Worm (Caenorhabditis elegans) whole organism, mixed stage, embryonic: ENCODE results near the gene mys-1.

Experiments
- M03D4.4 ChIP-seq: sonication (generic microtip); optimal IDR thresholded peaks from 2 replicates; lab custom pipeline; 2017; ENCODE audit warnings: mild to moderate bottlenecking, missing genetic modification characterization, missing compliant biosample characterization
- bed-3 ChIP-seq: fragments of 200-800 bp; sonication (Bioruptor generic); optimal IDR thresholded peaks from 3 replicates; lab custom pipeline; 2018; ENCODE audit warnings: mild to moderate bottlenecking, missing genetic modification characterization, moderate library complexity, missing compliant biosample characterization
- ceh-39 ChIP-seq: fragments of 150-350 bp; optimal IDR thresholded peaks from 2 replicates; lab custom pipeline; 2014; ENCODE audit warnings: missing biosample characterization, missing genetic modification characterization
- ceh-43 ChIP-seq: fragments of 200-800 bp; sonication (Bioruptor generic); optimal IDR thresholded peaks from 2 replicates; lab custom pipeline; 2018; ENCODE audit warnings: mild to moderate bottlenecking, missing genetic modification characterization, moderate library complexity, missing compliant biosample characterization
- ceh-83 ChIP-seq: fragments of 200-800 bp; sonication (Bioruptor generic); optimal IDR thresholded peaks from 2 replicates; lab custom pipeline; 2018; ENCODE audit warnings: mild to moderate bottlenecking, missing genetic modification characterization, missing compliant biosample characterization
- ces-1 ChIP-seq: fragments of 150-350 bp; optimal IDR thresholded peaks from 2 replicates; lab custom pipeline; 2014; ENCODE audit warnings: missing biosample characterization, missing genetic modification reagents, missing genetic modification characterization
- cnd-1 ChIP-seq: fragments of 200-800 bp; sonication (Bioruptor generic); optimal IDR thresholded peaks from 2 replicates; lab custom pipeline; 2018; ENCODE audit warnings: mild to moderate bottlenecking, missing genetic modification characterization, missing compliant biosample characterization
- elt-1 ChIP-seq: sonication (generic microtip); optimal IDR thresholded peaks from 2 replicates; lab custom pipeline; 2017; ENCODE audit warnings: missing genetic modification characterization, mild to moderate bottlenecking, missing compliant biosample characterization, antibody characterized with exemption, moderate library complexity, borderline replicate concordance; ENCODE audit not compliant: insufficient read depth
- elt-3 ChIP-seq: fragments of 150-350 bp; optimal IDR thresholded peaks from 2 replicates; lab custom pipeline; 2014; ENCODE audit warnings: missing biosample characterization, missing genetic modification characterization
- ham-2 ChIP-seq: fragments of 200-800 bp; sonication (Bioruptor generic); optimal IDR thresholded peaks from 2 replicates; lab custom pipeline; 2018; ENCODE audit warnings: mild to moderate bottlenecking, missing genetic modification characterization, missing compliant biosample characterization
- lin-13 ChIP-seq: fragments of 150-350 bp; optimal IDR thresholded peaks from 2 replicates; lab custom pipeline; 2014; ENCODE audit warnings: missing biosample characterization, missing genetic modification characterization
- lin-32 ChIP-seq: fragments of 200-800 bp; sonication (Bioruptor generic); optimal IDR thresholded peaks from 2 replicates; lab custom pipeline; 2018; ENCODE audit warnings: mild to moderate bottlenecking, missing genetic modification characterization, missing compliant biosample characterization
- lsy-2 ChIP-seq: fragments of 150-350 bp; optimal IDR thresholded peaks from 2 replicates; lab custom pipeline; 2014; ENCODE audit warnings: missing biosample characterization, missing genetic modification characterization
- mab-5 ChIP-seq: fragments of 150-350 bp; optimal IDR thresholded peaks from 2 replicates; lab custom pipeline; 2014; ENCODE audit warnings: missing biosample characterization, missing genetic modification characterization
- mep-1 ChIP-seq: fragments of 150-350 bp; optimal IDR thresholded peaks from 2 replicates; lab custom pipeline; 2017; ENCODE audit warnings: missing biosample characterization, missing genetic modification reagents, missing genetic modification characterization, inconsistent platforms
- nhr-12 ChIP-seq: fragments of 150-350 bp; optimal IDR thresholded peaks from 2 replicates; lab custom pipeline; 2014; ENCODE audit warnings: missing biosample characterization, missing genetic modification characterization
- nhr-2 ChIP-seq: fragments of 150-350 bp; optimal IDR thresholded peaks from 2 replicates; lab custom pipeline; 2014; ENCODE audit warnings: missing biosample characterization, missing genetic modification characterization
- nhr-76 ChIP-seq: sonication (generic microtip); optimal IDR thresholded peaks from 2 replicates; lab custom pipeline; 2017; ENCODE audit warnings: missing biosample characterization, missing genetic modification characterization
- pha-4 ChIP-seq: fragments of 150-350 bp; optimal IDR thresholded peaks from 2 replicates; lab custom pipeline; 2018; ENCODE audit warnings: missing biosample characterization, missing genetic modification reagents, missing genetic modification characterization
- sem-2 ChIP-seq: fragments of 200-800 bp; sonication (Bioruptor generic); optimal IDR thresholded peaks from 2 replicates; lab custom pipeline; 2018; ENCODE audit warnings: mild to moderate bottlenecking, missing genetic modification characterization, missing compliant biosample characterization
- snpc-4 ChIP-seq: fragments of 150-350 bp; optimal IDR thresholded peaks from 2 replicates; lab custom pipeline; 2014; ENCODE audit warnings: missing biosample characterization, missing genetic modification characterization
- sptf-1 ChIP-seq: sonication (generic microtip); optimal IDR thresholded peaks from 2 replicates; lab custom pipeline; 2017; ENCODE audit warnings: mild to moderate bottlenecking, missing genetic modification characterization, moderate library complexity, missing compliant biosample characterization
- tbx-8 ChIP-seq: fragments of 200-800 bp; sonication (Bioruptor generic); optimal IDR thresholded peaks from 2 replicates; lab custom pipeline; 2018; ENCODE audit warnings: mild to moderate bottlenecking, missing genetic modification characterization, moderate library complexity, missing compliant biosample characterization
- unc-120 ChIP-seq: sonication (generic microtip); optimal IDR thresholded peaks from 2 replicates; lab custom pipeline; 2017; ENCODE audit warnings: missing genetic modification characterization, missing compliant biosample characterization; ENCODE audit not compliant: poor library complexity, severe bottlenecking
- unc-39 ChIP-seq: fragments of 150-350 bp; optimal IDR thresholded peaks from 2 replicates; lab custom pipeline; 2014; ENCODE audit warnings: missing biosample characterization, missing genetic modification characterization
- unc-62 ChIP-seq: fragments of 150-350 bp; optimal IDR thresholded peaks from 2 replicates; lab custom pipeline; 2014; ENCODE audit warnings: missing biosample characterization, missing genetic modification reagents, missing genetic modification characterization
- ztf-11 ChIP-seq: fragments of 150-350 bp; optimal IDR thresholded peaks from 2 replicates; lab custom pipeline; 2014; ENCODE audit warnings: missing biosample characterization, missing genetic modification characterization

Gene mys-1

ce11 chrV:7084612-7085139 lies at the start of gene mys-1:
Gene mys-1, minus strand, starts transcription at chrV:7084662.
- TF ChIP-seq unc-39 (tag; lab: Kevin White, UChicago) (no peak), lsy-2 (peak; percentile 51), ces-1 (no peak), sptf-1 (peak; percentile 22), ceh-39 (tag; lab: Kevin White, UChicago) (no peak), ztf-11 (no peak), tbx-8 (GFP tag; lab: Kevin White, UChicago) (no peak), cnd-1 (tag; lab: Kevin White, UChicago) (no peak), unc-120 (no peak), snpc-4 (tag; lab: Kevin White, UChicago) (no peak), mep-1 (tag; lab: Kevin White, UChicago) (no peak), ceh-83 (GFP tag; lab: Kevin White, UChicago) (no peak), ham-2 (no peak), lin-13 (peak; percentile 2)

- TF ChIP-seq unc-62: no peak
- no peak for TF ChIP-seq sptf-1
- no peak for TF ChIP-seq lsy-2
- TF ChIP-seq elt-1: no peak
- no peak for TF ChIP-seq ceh-39 (tag; lab: Kevin White, UChicago)
- TF ChIP-seq pha-4 (tag; lab: Kevin White, UChicago): no peak
- no peak for TF ChIP-seq nhr-2 (tag; lab: Kevin White, UChicago)
- no peak for TF ChIP-seq bed-3 (GFP tag; lab: Kevin White, UChicago)
- no peak for TF ChIP-seq snpc-4 (tag; lab: Kevin White, UChicago)
Measured at ce11 chrV:7133963-7134362, 49.5 kb upstream of the mys-1 start, which contains the start of gene F10D2.16. Gene F10D2.16, plus strand, starts transcription at chrV:7134263.

- TF ChIP-seq mab-5 (tag; lab: Kevin White, UChicago): no peak
- TF ChIP-seq mep-1 (tag; lab: Kevin White, UChicago): no peak
- no peak for TF ChIP-seq nhr-76
Measured at ce11 chrV:7132248-7132647, 47.8 kb upstream of the mys-1 start, which contains the start of gene sre-10. Gene sre-10, plus strand, starts transcription at chrV:7132548.

ce11 chrV:7130974-7131373 lies 46.5 kb upstream of the mys-1 start, which contains the start of gene srx-36:
Gene srx-36, minus strand, starts transcription at chrV:7131074.
- TF ChIP-seq unc-39 (tag; lab: Kevin White, UChicago) (no peak), mep-1 (tag; lab: Kevin White, UChicago) (no peak), ceh-43 (GFP tag; lab: Kevin White, UChicago) (no peak)
- TF ChIP-seq, all 35 proteins: peak for 0

ce11 chrV:7129460-7129859 lies 45.0 kb upstream of the mys-1 start, which contains the start of gene T01C4.8:
Gene T01C4.8, minus strand, starts transcription at chrV:7129560.
- TF ChIP-seq lin-32: no peak

- TF ChIP-seq bed-3 (GFP tag; lab: Kevin White, UChicago): no peak
- TF ChIP-seq mab-5 (tag; lab: Kevin White, UChicago): no peak
- no peak for TF ChIP-seq M03D4.4 (tag; lab: Kevin White, UChicago)
- TF ChIP-seq, all 35 proteins: peak for 0
Measured at ce11 chrV:7123979-7124378, 39.5 kb upstream of the mys-1 start.

- TF ChIP-seq nhr-76: no peak
- no peak for TF ChIP-seq ceh-83 (GFP tag; lab: Kevin White, UChicago)
- no peak for TF ChIP-seq nhr-2 (tag; lab: Kevin White, UChicago)
- TF ChIP-seq bed-3 (GFP tag; lab: Kevin White, UChicago): no peak
- no peak for TF ChIP-seq sptf-1
- no peak for TF ChIP-seq elt-3 (tag; lab: Kevin White, UChicago)
- no peak for TF ChIP-seq lin-32
- no peak for TF ChIP-seq sem-2
- TF ChIP-seq nhr-12 (tag; lab: Kevin White, UChicago): no peak
- TF ChIP-seq lsy-2: no peak
- no peak for TF ChIP-seq tbx-8 (GFP tag; lab: Kevin White, UChicago)
- TF ChIP-seq, all 35 proteins: peak for 0
Measured at ce11 chrV:7123188-7123708, 38.8 kb upstream of the mys-1 start, which contains the start of gene lmd-5. Gene lmd-5, plus strand, starts transcription at chrV:7123658.
